Fruit fly (Drosophila melanogaster) whole organism, embryonic: Measurements from ENCODE around the gene mAChR-C.
A peak's percentile ranks its signal among the peaks of the same experiment; 100 is the strongest.

Source experiments
- Adf1 ChIP-seq: fragments of 200-800 bp; sonication (Bioruptor generic); IDR thresholded peaks from 2 replicates; pipeline ENCODE4 v1.3.6; 2022; ENCODE audit warnings: missing biosample characterization, missing genetic modification characterization
- BtbVII ChIP-seq: fragments of 200-800 bp; sonication (Bioruptor generic); optimal IDR thresholded peaks from 3 replicates; lab custom pipeline; 2017; ENCODE audit warnings: missing biosample characterization, mild to moderate bottlenecking, missing genetic modification characterization
- CG10267 ChIP-seq: fragments of 200-800 bp; sonication (Bioruptor generic); optimal IDR thresholded peaks from 2 replicates; lab custom pipeline; 2018; ENCODE audit warnings: missing biosample characterization, mild to moderate bottlenecking, missing genetic modification characterization, moderate library complexity
- CG11456 ChIP-seq: fragments of 200-800 bp; sonication (Bioruptor generic); IDR thresholded peaks from 3 replicates; pipeline ENCODE4 v1.3.6; 2022; ENCODE audit warnings: missing biosample characterization, missing genetic modification characterization
- CG12104 ChIP-seq: fragments of 200-800 bp; sonication (Bioruptor generic); optimal IDR thresholded peaks from 3 replicates; lab custom pipeline; 2016; ENCODE audit warnings: missing biosample characterization, missing genetic modification characterization
- CG12769 ChIP-seq: fragments of 200-800 bp; sonication (Bioruptor generic); optimal IDR thresholded peaks from 2 replicates; lab custom pipeline; 2019; ENCODE audit warnings: missing biosample characterization, mild to moderate bottlenecking, missing genetic modification characterization, moderate library complexity
- CG14441 ChIP-seq: fragments of 200-800 bp; sonication (Bioruptor generic); IDR thresholded peaks from 2 replicates; pipeline ENCODE4 v1.3.6; 2022; ENCODE audit warnings: missing biosample characterization, missing genetic modification characterization
- CG15514 ChIP-seq: fragments of 200-800 bp; sonication (Bioruptor generic); optimal IDR thresholded peaks from 3 replicates; lab custom pipeline; 2017; ENCODE audit warnings: missing biosample characterization, missing genetic modification characterization, mild to moderate bottlenecking, moderate library complexity, missing genetic modification reagents
- CG16813 ChIP-seq: fragments of 200-800 bp; sonication (Bioruptor generic); IDR thresholded peaks from 3 replicates; pipeline ENCODE4 v1.3.6; 2022; ENCODE audit warnings: missing biosample characterization, missing genetic modification characterization; ENCODE audit not compliant: partially characterized antibody
- CG30020 ChIP-seq: fragments of 200-800 bp; optimal IDR thresholded peaks from 2 replicates; lab custom pipeline; 2019; ENCODE audit warnings: missing biosample characterization, mild to moderate bottlenecking, missing genetic modification characterization, moderate library complexity
- CG3281 ChIP-seq: fragments of 200-800 bp; sonication (Bioruptor generic); optimal IDR thresholded peaks from 3 replicates; lab custom pipeline; 2017; ENCODE audit warnings: missing biosample characterization, mild to moderate bottlenecking, missing genetic modification characterization
- CG3407 ChIP-seq: fragments of 200-800 bp; sonication (Bioruptor generic); optimal IDR thresholded peaks from 2 replicates; lab custom pipeline; 2018; ENCODE audit warnings: missing biosample characterization, mild to moderate bottlenecking, missing genetic modification characterization
- CG34224 ChIP-seq: fragments of 200-800 bp; sonication (Bioruptor generic); IDR thresholded peaks from 3 replicates; pipeline ENCODE4 v1.3.6; 2022; ENCODE audit warnings: missing biosample characterization, missing genetic modification characterization; ENCODE audit not compliant: partially characterized antibody
- CG5245 ChIP-seq: fragments of 200-800 bp; sonication (Bioruptor generic); optimal IDR thresholded peaks from 3 replicates; lab custom pipeline; 2016; ENCODE audit warnings: missing biosample characterization, missing genetic modification characterization
- CG6765 ChIP-seq: fragments of 200-800 bp; sonication (Bioruptor generic); optimal IDR thresholded peaks from 3 replicates; lab custom pipeline; 2017; ENCODE audit warnings: missing biosample characterization, mild to moderate bottlenecking, missing genetic modification characterization
- CG8388 ChIP-seq: fragments of 200-800 bp; sonication (Bioruptor generic); optimal IDR thresholded peaks from 2 replicates; lab custom pipeline; 2019; ENCODE audit warnings: missing biosample characterization, mild to moderate bottlenecking, missing genetic modification characterization, moderate library complexity
- CG8765 ChIP-seq: fragments of 200-800 bp; sonication (Bioruptor generic); IDR thresholded peaks from 2 replicates; pipeline ENCODE4 v1.3.6; 2022; ENCODE audit warnings: missing biosample characterization, missing genetic modification characterization
- CG9797 ChIP-seq: fragments of 200-800 bp; sonication (Bioruptor generic); optimal IDR thresholded peaks from 3 replicates; lab custom pipeline; 2018; ENCODE audit warnings: missing biosample characterization, mild to moderate bottlenecking, missing genetic modification characterization
- Dref ChIP-seq: fragments of 200-800 bp; sonication (Bioruptor generic); IDR thresholded peaks from 2 replicates; pipeline ENCODE4 v1.3.6; 2022; ENCODE audit warnings: missing biosample characterization, missing genetic modification characterization
- Gug ChIP-seq: fragments of 200-800 bp; sonication (Bioruptor generic); IDR thresholded peaks from 4 replicates; pipeline ENCODE4 v1.3.6; 2022; ENCODE audit warnings: missing biosample characterization, missing genetic modification characterization
- HLH4C ChIP-seq: fragments of 200-800 bp; sonication (Bioruptor generic); IDR thresholded peaks from 3 replicates; pipeline ENCODE4 v1.3.6; 2022; ENCODE audit warnings: missing biosample characterization, missing genetic modification characterization; ENCODE audit not compliant: partially characterized antibody
- Hr39 ChIP-seq: fragments of >200 bp; optimal IDR thresholded peaks from 2 replicates; lab custom pipeline; 2017
- Hr78 ChIP-seq, 2 experiments: fragments of 200-800 bp in 1 of 2; fragments of >200 bp in 1 of 2; sonication (Bioruptor generic) in 1 of 2; optimal IDR thresholded peaks; 2 replicates each; lab custom pipeline; 2017 to 2019; ENCODE audit warnings: missing biosample characterization in 2 of 2, missing genetic modification characterization in 2 of 2, mild to moderate bottlenecking in 1 of 2, moderate library complexity in 1 of 2
- Jarid2 ChIP-seq: fragments of 200-800 bp; sonication (Bioruptor generic); optimal IDR thresholded peaks from 3 replicates; lab custom pipeline; 2017; ENCODE audit warnings: mild to moderate bottlenecking, missing biosample characterization, missing genetic modification reagents, missing genetic modification characterization
- Lhr ChIP-seq: fragments of 200-800 bp; sonication (Bioruptor generic); optimal IDR thresholded peaks from 3 replicates; lab custom pipeline; 2017; ENCODE audit warnings: mild to moderate bottlenecking, missing biosample characterization, missing genetic modification reagents, missing genetic modification characterization
- NC2β ChIP-seq: fragments of 200-800 bp; sonication (Bioruptor generic); optimal IDR thresholded peaks from 2 replicates; lab custom pipeline; 2016; ENCODE audit warnings: missing biosample characterization, missing genetic modification characterization
- NFAT ChIP-seq: fragments of 200-800 bp; sonication (Bioruptor generic); IDR thresholded peaks from 2 replicates; pipeline ENCODE4 v1.3.6; 2022; ENCODE audit warnings: missing biosample characterization, missing genetic modification characterization
- Opbp ChIP-seq: fragments of 200-800 bp; sonication (Bioruptor generic); IDR thresholded peaks from 3 replicates; pipeline ENCODE4 v1.3.6; 2022; ENCODE audit warnings: missing biosample characterization, missing genetic modification characterization; ENCODE audit not compliant: partially characterized antibody
- al ChIP-seq: fragments of 200-800 bp; sonication (Bioruptor generic); IDR thresholded peaks from 2 replicates; pipeline ENCODE4 v1.3.6; 2022; ENCODE audit warnings: missing biosample characterization, missing genetic modification characterization
- chm ChIP-seq: fragments of 200-800 bp; sonication (Bioruptor generic); IDR thresholded peaks from 2 replicates; pipeline ENCODE4 v1.3.6; 2022; ENCODE audit warnings: missing biosample characterization, missing genetic modification characterization
- chn ChIP-seq: fragments of 200-800 bp; sonication (Bioruptor generic); optimal IDR thresholded peaks from 2 replicates; lab custom pipeline; 2016; ENCODE audit warnings: missing biosample characterization, missing genetic modification characterization
- crol ChIP-seq: fragments of 200-800 bp; sonication (Bioruptor generic); IDR thresholded peaks from 2 replicates; pipeline ENCODE4 v1.3.6; 2022; ENCODE audit warnings: missing biosample characterization, missing genetic modification characterization
- da ChIP-seq: fragments of 200-800 bp; sonication (Bioruptor generic); optimal IDR thresholded peaks from 2 replicates; lab custom pipeline; 2016; ENCODE audit warnings: missing biosample characterization, missing genetic modification characterization
- dati ChIP-seq: fragments of 200-800 bp; sonication (Bioruptor generic); IDR thresholded peaks from 2 replicates; pipeline ENCODE4 v1.3.6; 2022; ENCODE audit warnings: missing biosample characterization, missing genetic modification characterization
- dimm ChIP-seq: fragments of 200-800 bp; sonication (Bioruptor generic); IDR thresholded peaks from 2 replicates; pipeline ENCODE4 v1.3.6; 2022; ENCODE audit warnings: missing biosample characterization, missing genetic modification characterization
- ewg ChIP-seq: fragments of 200-800 bp; sonication (Bioruptor generic); optimal IDR thresholded peaks from 3 replicates; lab custom pipeline; 2017; ENCODE audit warnings: mild to moderate bottlenecking, missing biosample characterization, missing genetic modification reagents, missing genetic modification characterization
- fd3F ChIP-seq: fragments of 200-800 bp; sonication (Bioruptor generic); optimal IDR thresholded peaks from 2 replicates; lab custom pipeline; 2018; ENCODE audit warnings: missing biosample characterization, mild to moderate bottlenecking, missing genetic modification characterization, moderate library complexity
- gem ChIP-seq: fragments of 200-800 bp; sonication (Bioruptor generic); optimal IDR thresholded peaks from 2 replicates; lab custom pipeline; 2019; ENCODE audit warnings: missing biosample characterization, mild to moderate bottlenecking, missing genetic modification characterization, moderate library complexity
- insv ChIP-seq, 2 experiments: fragments of 200-800 bp; sonication (Bioruptor generic); optimal IDR thresholded peaks; 3 replicates each; lab custom pipeline; 2016 to 2018; ENCODE audit warnings: missing biosample characterization in 2 of 2, missing genetic modification characterization in 2 of 2
- klu ChIP-seq: fragments of 200-800 bp; sonication (Bioruptor generic); IDR thresholded peaks from 2 replicates; pipeline ENCODE4 v1.3.6; 2022; ENCODE audit warnings: missing biosample characterization, missing genetic modification characterization
- mam ChIP-seq: fragments of 200-800 bp; sonication (Bioruptor generic); optimal IDR thresholded peaks from 3 replicates; lab custom pipeline; 2016; ENCODE audit warnings: missing biosample characterization, missing genetic modification characterization
- pb ChIP-seq: fragments of 200-800 bp; sonication (Bioruptor generic); optimal IDR thresholded peaks from 3 replicates; lab custom pipeline; 2016; ENCODE audit warnings: missing biosample characterization, missing genetic modification characterization
- pzg ChIP-seq: fragments of 200-800 bp; sonication (Bioruptor generic); optimal IDR thresholded peaks from 3 replicates; lab custom pipeline; 2018; ENCODE audit warnings: missing biosample characterization, mild to moderate bottlenecking, missing genetic modification characterization, moderate library complexity
- scrt ChIP-seq: fragments of 200-800 bp; sonication (Bioruptor generic); optimal IDR thresholded peaks from 2 replicates; lab custom pipeline; 2018; ENCODE audit warnings: missing biosample characterization, mild to moderate bottlenecking, missing genetic modification characterization, moderate library complexity
- sd ChIP-seq: fragments of 200-800 bp; sonication (Bioruptor generic); optimal IDR thresholded peaks from 3 replicates; lab custom pipeline; 2018; ENCODE audit warnings: missing biosample characterization, mild to moderate bottlenecking, missing genetic modification characterization, moderate library complexity
- seq ChIP-seq: fragments of 200-800 bp; sonication (Bioruptor generic); IDR thresholded peaks from 2 replicates; pipeline ENCODE4 v1.3.6; 2022; ENCODE audit warnings: missing biosample characterization, missing genetic modification characterization
- slbo ChIP-seq: fragments of 200-800 bp; sonication (Bioruptor generic); IDR thresholded peaks from 2 replicates; pipeline ENCODE4 v1.3.6; 2022; ENCODE audit warnings: missing biosample characterization, missing genetic modification characterization
- trem ChIP-seq: fragments of 200-800 bp; optimal IDR thresholded peaks from 3 replicates; lab custom pipeline; 2019; ENCODE audit warnings: missing biosample characterization, mild to moderate bottlenecking, missing genetic modification characterization, moderate library complexity
- vfl ChIP-seq: fragments of 200-800 bp; sonication (Bioruptor generic); optimal IDR thresholded peaks from 2 replicates; lab custom pipeline; 2016; ENCODE audit warnings: missing biosample characterization, missing genetic modification characterization
- zfh1 ChIP-seq: fragments of 200-800 bp; sonication (Bioruptor generic); IDR thresholded peaks from 3 replicates; pipeline ENCODE4 v1.3.6; 2022; ENCODE audit warnings: missing biosample characterization, missing genetic modification characterization

Gene mAChR-C

dm6 chrX:6803312-6803794 is 29.1 kb downstream of the mAChR-C start, which contains the start of the genes C3G and pod1 (continued):
- TF ChIP-seq CG3407 (no peak), al (0 out of 2 replicates have a peak, but pooled peaks have one; percentile 14), CG5245 (GFP tag; lab: Kevin White, UChicago) (no peak), HLH4C (GFP tag; lab: Robert Waterston, UW) (peak; percentile 98), CG12104 (GFP tag; lab: Kevin White, UChicago) (no peak), scrt (GFP tag; lab: Kevin White, UChicago) (peak; percentile 7), CG14441 (GFP tag; lab: Robert Waterston, UW) (no peak), gem (tag; lab: Kevin White, UChicago) (peak; percentile 5), CG34224 (peak; percentile 96), CG6765 (GFP tag; lab: Kevin White, UChicago) (no peak), Dref (peak; percentile 99), CG30020 (tag; lab: Kevin White, UChicago) (peak; percentile 29), Jarid2 (GFP tag; lab: Kevin White, UChicago) (peak; percentile 19), CG3281 (no peak), CG8765 (no peak), ewg (GFP tag; lab: Kevin White, UChicago) (peak; percentile 48), NC2β (GFP tag; lab: Kevin White, UChicago) (peak; percentile 47), Adf1 (no peak), klu (GFP tag; lab: Robert Waterston, UW) (no peak), slbo (peak; percentile 62), NFAT (GFP tag; lab: Robert Waterston, UW) (peak; percentile 62; the same call in 1 of the 2 replicates), CG12769 (peak; percentile 42), CG16813 (GFP tag; lab: Robert Waterston, UW) (peak; percentile 99), crol (GFP tag; lab: Robert Waterston, UW) (no peak), fd3F (GFP tag; lab: Kevin White, UChicago) (no peak), BtbVII (no peak), Opbp (GFP tag; lab: Robert Waterston, UW) (peak; percentile 99), insv (GFP tag; optimal IDR thresholded peaks at IDR 0.05; lab: Kevin White, UChicago) (no peak), CG10267 (tag; lab: Kevin White, UChicago) (peak; percentile 66), chn (peak; percentile 8), Hr39 (lab: Kevin White, UChicago) (no peak), da (GFP tag; lab: Kevin White, UChicago) (no peak), Hr78 (GFP tag; optimal IDR thresholded peaks at IDR 0.05; lab: Kevin White, UChicago) (no peak), CG9797 (GFP tag; lab: Kevin White, UChicago) (peak; percentile 83), pb (peak; percentile 26), seq (GFP tag; lab: Robert Waterston, UW) (no peak), CG11456 (GFP tag; lab: Robert Waterston, UW) (peak; percentile 76; the same call in 2 of the 3 replicates), trem (tag; lab: Kevin White, UChicago) (peak; percentile 70), Gug (peak; percentile 65; the same call in 2 of the 4 replicates), vfl (peak; percentile 38), sd (tag; lab: Kevin White, UChicago) (peak; percentile 58), Lhr (peak; percentile 36), chm (GFP tag; lab: Robert Waterston, UW) (no peak), dimm (GFP tag; lab: Robert Waterston, UW) (no peak), CG15514 (GFP tag; lab: Kevin White, UChicago) (peak; percentile 67), zfh1 (GFP tag; lab: Robert Waterston, UW) (0 out of 3 replicates have a peak, but pooled peaks have one; percentile 40), CG8388 (GFP tag; lab: Kevin White, UChicago) (no peak), dati (no peak), pzg (GFP tag; lab: Kevin White, UChicago) (peak; percentile 96), mam (GFP tag; lab: Kevin White, UChicago) (peak; percentile 68)
